Fruit fly (Drosophila melanogaster) whole organism: Measurements from ENCODE around the gene Acp62F.

Experiments used
- CG8478 ChIP-seq: fragments of >200 bp; optimal IDR thresholded peaks from 2 replicates; lab custom pipeline; 2018; ENCODE audit warnings: inconsistent platforms
- pan ChIP-seq: fragments of >200 bp; optimal IDR thresholded peaks from 2 replicates; lab custom pipeline; 2017

DNA sequence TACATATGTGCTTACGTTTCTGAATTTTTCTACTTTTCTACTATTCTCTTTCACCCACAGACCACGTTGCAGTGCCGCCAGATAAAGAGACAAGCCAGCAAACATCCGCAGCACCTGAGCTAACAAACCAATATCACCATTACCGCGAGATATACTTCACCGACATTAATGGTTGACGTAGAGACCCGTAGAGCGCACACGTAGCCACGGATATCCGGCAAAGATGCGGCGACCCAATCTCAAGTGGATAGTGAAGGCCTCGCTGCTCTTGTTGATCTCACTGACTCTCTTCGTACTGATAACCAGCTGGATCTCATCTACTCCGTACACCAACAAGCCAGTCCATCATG lies 43.1 kb downstream of the Acp62F start:
- TF ChIP-seq pan (lab: Kevin White, UChicago) (no peak), CG8478 (no peak)
